Fruit fly (Drosophila melanogaster) whole organism, embryonic: Measurements from ENCODE around the gene Jupiter.

ENCODE experiments used
- Abd-B ChIP-seq: fragments of 200-800 bp; sonication (Bioruptor generic); optimal IDR thresholded peaks from 2 replicates; lab custom pipeline; 2018; ENCODE audit warnings: missing biosample characterization, mild to moderate bottlenecking, missing genetic modification characterization, moderate library complexity
- B-H2 ChIP-seq: fragments of 200-800 bp; sonication (Bioruptor generic); optimal IDR thresholded peaks from 2 replicates; lab custom pipeline; 2018; ENCODE audit warnings: missing biosample characterization, mild to moderate bottlenecking, missing genetic modification characterization
- CG10543 ChIP-seq: fragments of 200-800 bp; sonication (Bioruptor generic); optimal IDR thresholded peaks from 3 replicates; lab custom pipeline; 2017; ENCODE audit warnings: missing biosample characterization, mild to moderate bottlenecking, missing genetic modification characterization, moderate library complexity
- CG10565 ChIP-seq: fragments of 200-800 bp; sonication (Bioruptor generic); optimal IDR thresholded peaks from 3 replicates; lab custom pipeline; 2016; ENCODE audit warnings: missing biosample characterization, mild to moderate bottlenecking, missing genetic modification characterization
- CG11504 ChIP-seq: fragments of 200-800 bp; sonication (Bioruptor generic); optimal IDR thresholded peaks from 3 replicates; lab custom pipeline; 2019; ENCODE audit warnings: missing biosample characterization, mild to moderate bottlenecking, missing genetic modification characterization, moderate library complexity
- CG11560 ChIP-seq: fragments of 200-800 bp; sonication (Bioruptor generic); IDR thresholded peaks from 3 replicates; pipeline ENCODE4 v1.3.6; 2022; ENCODE audit warnings: missing biosample characterization, missing genetic modification characterization
- CG11695 ChIP-seq: fragments of 200-800 bp; sonication (Bioruptor generic); IDR thresholded peaks from 3 replicates; pipeline ENCODE4 v1.3.6; 2022; ENCODE audit warnings: missing biosample characterization, missing genetic modification characterization
- CG12299 ChIP-seq: fragments of 200-800 bp; sonication (Bioruptor generic); optimal IDR thresholded peaks from 2 replicates; lab custom pipeline; 2018; ENCODE audit warnings: missing biosample characterization, mild to moderate bottlenecking, missing genetic modification characterization
- CG12744 ChIP-seq: fragments of 200-800 bp; sonication (Bioruptor generic); optimal IDR thresholded peaks from 2 replicates; lab custom pipeline; 2016; ENCODE audit warnings: missing biosample characterization, missing genetic modification characterization
- CG13123 ChIP-seq: fragments of 200-800 bp; sonication (Bioruptor generic); optimal IDR thresholded peaks from 2 replicates; lab custom pipeline; 2016; ENCODE audit warnings: missing biosample characterization, missing genetic modification characterization
- CG14860 ChIP-seq: fragments of 200-800 bp; sonication (Bioruptor generic); IDR thresholded peaks from 3 replicates; pipeline ENCODE4 v1.3.6; 2022; ENCODE audit warnings: missing biosample characterization, missing genetic modification characterization; ENCODE audit not compliant: partially characterized antibody
- CG16813 ChIP-seq: fragments of 200-800 bp; sonication (Bioruptor generic); IDR thresholded peaks from 3 replicates; pipeline ENCODE4 v1.3.6; 2022; ENCODE audit warnings: missing biosample characterization, missing genetic modification characterization; ENCODE audit not compliant: partially characterized antibody
- CG17361 ChIP-seq: fragments of 200-800 bp; sonication (Bioruptor generic); IDR thresholded peaks from 3 replicates; pipeline ENCODE4 v1.3.6; 2022; ENCODE audit warnings: missing biosample characterization, missing genetic modification characterization
- CG3163 ChIP-seq: fragments of 200-800 bp; sonication (Bioruptor generic); optimal IDR thresholded peaks from 3 replicates; lab custom pipeline; 2016; ENCODE audit warnings: missing biosample characterization, missing genetic modification characterization
- CG32767 ChIP-seq: fragments of 200-800 bp; sonication (Bioruptor generic); IDR thresholded peaks from 2 replicates; pipeline ENCODE4 v1.3.6; 2022; ENCODE audit warnings: missing biosample characterization, missing genetic modification characterization
- CG3407 ChIP-seq: fragments of 200-800 bp; sonication (Bioruptor generic); optimal IDR thresholded peaks from 2 replicates; lab custom pipeline; 2018; ENCODE audit warnings: missing biosample characterization, mild to moderate bottlenecking, missing genetic modification characterization
- CG3838 ChIP-seq: fragments of 200-800 bp; sonication (Bioruptor generic); optimal IDR thresholded peaks from 3 replicates; lab custom pipeline; 2016; ENCODE audit warnings: missing biosample characterization, missing genetic modification characterization
- CG4424 ChIP-seq: fragments of 200-800 bp; sonication (Bioruptor generic); optimal IDR thresholded peaks from 3 replicates; lab custom pipeline; 2016; ENCODE audit warnings: missing biosample characterization, missing genetic modification characterization
- CG5953 ChIP-seq: fragments of 200-800 bp; sonication (Bioruptor generic); IDR thresholded peaks from 2 replicates; pipeline ENCODE4 v1.3.6; 2022; ENCODE audit warnings: missing biosample characterization, missing genetic modification characterization
- CG7556 ChIP-seq: fragments of 200-800 bp; sonication (Bioruptor generic); optimal IDR thresholded peaks from 2 replicates; lab custom pipeline; 2017; ENCODE audit warnings: missing biosample characterization, mild to moderate bottlenecking, missing genetic modification characterization
- CG8388 ChIP-seq: fragments of 200-800 bp; sonication (Bioruptor generic); optimal IDR thresholded peaks from 2 replicates; lab custom pipeline; 2019; ENCODE audit warnings: missing biosample characterization, mild to moderate bottlenecking, missing genetic modification characterization, moderate library complexity
- CG9609 ChIP-seq: fragments of 200-800 bp; sonication (Bioruptor generic); optimal IDR thresholded peaks from 3 replicates; lab custom pipeline; 2016; ENCODE audit warnings: missing biosample characterization, missing genetic modification characterization
- Dp ChIP-seq: fragments of 200-800 bp; sonication (Bioruptor generic); optimal IDR thresholded peaks from 2 replicates; lab custom pipeline; 2018; ENCODE audit warnings: missing biosample characterization, mild to moderate bottlenecking, missing genetic modification characterization, moderate library complexity
- Ets65A ChIP-seq: fragments of 200-800 bp; sonication (Bioruptor generic); peaks from one replicate; lab custom pipeline; 2016; ENCODE audit warnings: missing biosample characterization, missing genetic modification characterization
- H2.0 ChIP-seq: fragments of 200-800 bp; sonication (Bioruptor generic); IDR thresholded peaks from 2 replicates; pipeline ENCODE4 v1.3.6; 2022; ENCODE audit warnings: missing biosample characterization, missing genetic modification characterization
- Mrtf ChIP-seq: fragments of 200-800 bp; sonication (Bioruptor generic); IDR thresholded peaks from 3 replicates; pipeline ENCODE4 v1.3.6; 2022; ENCODE audit warnings: missing biosample characterization, missing genetic modification characterization
- Oli ChIP-seq: fragments of 200-800 bp; sonication (Bioruptor generic); optimal IDR thresholded peaks from 2 replicates; lab custom pipeline; 2018; ENCODE audit warnings: missing biosample characterization, mild to moderate bottlenecking, missing genetic modification characterization, moderate library complexity
- Taf1 ChIP-seq: fragments of 200-800 bp; sonication (Bioruptor generic); IDR thresholded peaks from 2 replicates; pipeline ENCODE4 v1.3.6; 2022; ENCODE audit warnings: missing biosample characterization, missing genetic modification characterization
- YL-1 ChIP-seq: fragments of 200-800 bp; sonication (Bioruptor generic); optimal IDR thresholded peaks from 3 replicates; lab custom pipeline; 2017; ENCODE audit warnings: missing biosample characterization, mild to moderate bottlenecking, missing genetic modification characterization
- ato ChIP-seq: fragments of 200-800 bp; sonication (Bioruptor generic); IDR thresholded peaks from 2 replicates; pipeline ENCODE4 v1.3.6; 2022; ENCODE audit warnings: missing biosample characterization, missing genetic modification characterization; ENCODE audit not compliant: partially characterized antibody
- bab2 ChIP-seq: fragments of 200-800 bp; sonication (Bioruptor generic); optimal IDR thresholded peaks from 2 replicates; lab custom pipeline; 2016; ENCODE audit warnings: missing biosample characterization, missing genetic modification characterization
- bowl ChIP-seq: fragments of 200-800 bp; sonication (Bioruptor generic); IDR thresholded peaks from 2 replicates; pipeline ENCODE4 v1.3.6; 2022; ENCODE audit warnings: missing biosample characterization, missing genetic modification characterization
- chn ChIP-seq: fragments of 200-800 bp; sonication (Bioruptor generic); optimal IDR thresholded peaks from 2 replicates; lab custom pipeline; 2016; ENCODE audit warnings: missing biosample characterization, missing genetic modification characterization
- corto ChIP-seq: fragments of 200-800 bp; sonication (Bioruptor generic); optimal IDR thresholded peaks from 2 replicates; lab custom pipeline; 2016; ENCODE audit warnings: missing biosample characterization, mild to moderate bottlenecking, missing genetic modification characterization, moderate library complexity
- gcm ChIP-seq: fragments of 200-800 bp; sonication (Bioruptor generic); optimal IDR thresholded peaks from 2 replicates; lab custom pipeline; 2019; ENCODE audit warnings: missing biosample characterization, mild to moderate bottlenecking, missing genetic modification characterization, moderate library complexity
- gem ChIP-seq: fragments of 200-800 bp; sonication (Bioruptor generic); optimal IDR thresholded peaks from 2 replicates; lab custom pipeline; 2019; ENCODE audit warnings: missing biosample characterization, mild to moderate bottlenecking, missing genetic modification characterization, moderate library complexity
- gfzf ChIP-seq: fragments of 200-800 bp; sonication (Bioruptor generic); optimal IDR thresholded peaks from 2 replicates; lab custom pipeline; 2016; ENCODE audit warnings: missing biosample characterization, mild to moderate bottlenecking, missing genetic modification characterization, moderate library complexity
- grn ChIP-seq: fragments of 200-800 bp; sonication (Bioruptor generic); optimal IDR thresholded peaks from 3 replicates; lab custom pipeline; 2017; ENCODE audit warnings: missing biosample characterization, missing genetic modification characterization
- inv ChIP-seq: fragments of 200-800 bp; sonication (Bioruptor generic); IDR thresholded peaks from 2 replicates; pipeline ENCODE4 v1.3.6; 2022; ENCODE audit warnings: missing biosample characterization, missing genetic modification characterization; ENCODE audit not compliant: partially characterized antibody
- kah ChIP-seq: fragments of 200-800 bp; sonication (Bioruptor generic); optimal IDR thresholded peaks from 2 replicates; lab custom pipeline; 2018; ENCODE audit warnings: missing biosample characterization, mild to moderate bottlenecking, missing genetic modification characterization
- pfk ChIP-seq: fragments of 200-800 bp; sonication (Bioruptor generic); optimal IDR thresholded peaks from 2 replicates; lab custom pipeline; 2018; ENCODE audit warnings: missing biosample characterization, mild to moderate bottlenecking, missing genetic modification characterization, moderate library complexity
- repo ChIP-seq: fragments of 200-800 bp; sonication (Bioruptor generic); optimal IDR thresholded peaks from 2 replicates; lab custom pipeline; 2016; ENCODE audit warnings: missing biosample characterization, missing genetic modification characterization
- sc ChIP-seq, 3 experiments: fragments of >200 bp in 2 of 3; fragments of 200-800 bp in 1 of 3; sonication (Bioruptor generic) in 1 of 3; optimal IDR thresholded peaks; 2 replicates in 2 of 3; 3 replicates in 1 of 3; lab custom pipeline; 2017; ENCODE audit warnings: mild to moderate bottlenecking in 1 of 3, missing biosample characterization in 1 of 3, missing genetic modification characterization in 1 of 3, missing genetic modification reagents in 1 of 3
- sens-2 ChIP-seq: fragments of 200-800 bp; sonication (Bioruptor generic); IDR thresholded peaks from 2 replicates; pipeline ENCODE4 v1.3.6; 2022; ENCODE audit warnings: missing biosample characterization, missing genetic modification characterization
- sima ChIP-seq: fragments of 200-800 bp; sonication (Bioruptor generic); optimal IDR thresholded peaks from 2 replicates; lab custom pipeline; 2016; ENCODE audit warnings: missing biosample characterization, missing genetic modification characterization
- sob ChIP-seq: fragments of 200-800 bp; sonication (Bioruptor generic); IDR thresholded peaks from 2 replicates; pipeline ENCODE4 v1.3.6; 2022; ENCODE audit warnings: missing biosample characterization, missing genetic modification characterization
- sqz ChIP-seq: fragments of 200-800 bp; sonication (Bioruptor generic); optimal IDR thresholded peaks from 3 replicates; lab custom pipeline; 2018; ENCODE audit warnings: missing biosample characterization, mild to moderate bottlenecking, missing genetic modification characterization
- ttk ChIP-seq: fragments of 200-800 bp; sonication (Bioruptor generic); IDR thresholded peaks from 2 replicates; pipeline ENCODE4 v2.1.2; 2022; ENCODE audit warnings: missing biosample characterization, missing genetic modification characterization
- wek ChIP-seq: fragments of 200-800 bp; sonication (Bioruptor generic); optimal IDR thresholded peaks from 3 replicates; lab custom pipeline; 2018; ENCODE audit warnings: missing biosample characterization, mild to moderate bottlenecking, missing genetic modification characterization, moderate library complexity
- wor ChIP-seq: fragments of 200-800 bp; sonication (Bioruptor generic); IDR thresholded peaks from 2 replicates; pipeline ENCODE4 v1.3.6; 2022; ENCODE audit warnings: missing biosample characterization, missing genetic modification characterization

Gene Jupiter

dm6 chr3R:11656614-11657216 is 37.0 kb upstream of the Jupiter start (continued):
- TF ChIP-seq wor (GFP tag; lab: Robert Waterston, UW) = peak; percentile 93
- TF ChIP-seq ttk (GFP tag; lab: Robert Waterston, UW) = peak; percentile 95
- peak; percentile 97 for TF ChIP-seq chn (GFP tag; lab: Kevin White, UChicago)
- no peak for TF ChIP-seq pfk (GFP tag; lab: Kevin White, UChicago)
- TF ChIP-seq wek (GFP tag; lab: Kevin White, UChicago) = peak; percentile 84
- peak; percentile 94 for TF ChIP-seq CG5953 (GFP tag; lab: Robert Waterston, UW)
- TF ChIP-seq CG4424 = peak; percentile 96
- TF ChIP-seq sc (optimal IDR thresholded peaks at IDR 0.05; lab: Kevin White, UChicago) = no peak
- TF ChIP-seq sc (GFP tag; optimal IDR thresholded peaks at IDR 0.05; lab: Kevin White, UChicago) = peak; percentile 92
- TF ChIP-seq CG12299 = peak; percentile 95
- TF ChIP-seq CG13123 = peak; percentile 93
- peak; percentile 62 for TF ChIP-seq grn
- peak; percentile 91 for TF ChIP-seq CG9609 (GFP tag; lab: Kevin White, UChicago)
- peak; percentile 96 for TF ChIP-seq bab2 (GFP tag; lab: Kevin White, UChicago)
- TF ChIP-seq Oli = peak; percentile 96
- TF ChIP-seq CG11695 (GFP tag; lab: Robert Waterston, UW) = peak; percentile 97
- no peak for TF ChIP-seq inv (GFP tag; lab: Robert Waterston, UW)
- peak; percentile 74 for TF ChIP-seq sima (GFP tag; lab: Kevin White, UChicago)
- TF ChIP-seq sqz = peak; percentile 86
- TF ChIP-seq sens-2 (GFP tag; lab: Robert Waterston, UW) = peak; percentile 91
- peak; percentile 98 for TF ChIP-seq gem (tag; lab: Kevin White, UChicago)
- peak; percentile 95 for TF ChIP-seq gcm (GFP tag; lab: Kevin White, UChicago)
- TF ChIP-seq CG11560 = peak; percentile 85
- TF ChIP-seq CG3838 (GFP tag; lab: Kevin White, UChicago) = peak; percentile 92
- peak; percentile 98 for TF ChIP-seq Ets65A (GFP tag; lab: Kevin White, UChicago)
- peak; percentile 94 for TF ChIP-seq bowl (GFP tag; lab: Robert Waterston, UW)
- peak; percentile 96 for TF ChIP-seq CG12744 (GFP tag; lab: Kevin White, UChicago)
- TF ChIP-seq repo (GFP tag; lab: Kevin White, UChicago) = peak; percentile 89
- TF ChIP-seq CG3407 = peak; percentile 94
- peak; percentile 96 for TF ChIP-seq CG8388 (GFP tag; lab: Kevin White, UChicago)
- peak; percentile 95 for TF ChIP-seq CG11504 (tag; lab: Kevin White, UChicago)
- TF ChIP-seq corto (GFP tag; lab: Kevin White, UChicago) = peak; percentile 97
- no peak for TF ChIP-seq CG14860 (GFP tag; lab: Robert Waterston, UW)
- TF ChIP-seq CG10543 (GFP tag; lab: Kevin White, UChicago) = peak; percentile 25
- peak; percentile 91 for TF ChIP-seq Taf1 (GFP tag; lab: Robert Waterston, UW)
- TF ChIP-seq CG17361 (GFP tag; lab: Robert Waterston, UW) = peak; percentile 95
- peak; percentile 97 for TF ChIP-seq H2.0 (GFP tag; lab: Robert Waterston, UW)
- TF ChIP-seq kah (GFP tag; lab: Kevin White, UChicago) = peak; percentile 86
- TF ChIP-seq CG3163 (GFP tag; lab: Kevin White, UChicago) = peak; percentile 68
- peak; percentile 6 for TF ChIP-seq Dp
- TF ChIP-seq CG7556 (GFP tag; lab: Kevin White, UChicago) = peak; percentile 95
- peak; percentile 97 for TF ChIP-seq sob
- no peak for TF ChIP-seq gfzf (GFP tag; lab: Kevin White, UChicago)
- TF ChIP-seq ato (GFP tag; lab: Robert Waterston, UW) = no peak
- peak; percentile 96 for TF ChIP-seq Mrtf
- TF ChIP-seq B-H2 (GFP tag; lab: Kevin White, UChicago) = peak; percentile 71
- TF ChIP-seq YL-1 (GFP tag; lab: Kevin White, UChicago) = peak; percentile 77
- peak; percentile 91 for TF ChIP-seq Abd-B
- TF ChIP-seq CG16813 = no peak
- peak; percentile 94 for TF ChIP-seq CG32767
- TF ChIP-seq CG10565 (GFP tag; lab: Kevin White, UChicago) = peak; percentile 75
